Fruit fly (Drosophila melanogaster) whole organism, adult: ENCODE results near the gene CG43094.

Source experiments
- CG11617 ChIP-seq: fragments of 200-800 bp; sonication (Bioruptor generic); optimal IDR thresholded peaks from 2 replicates; lab custom pipeline; 2017; ENCODE audit warnings: mild to moderate bottlenecking, missing biosample characterization, missing genetic modification reagents, missing genetic modification characterization
- CG12768 ChIP-seq: fragments of 200-800 bp; sonication (Bioruptor generic); optimal IDR thresholded peaks from 2 replicates; lab custom pipeline; 2017; ENCODE audit warnings: missing biosample characterization, missing genetic modification characterization, mild to moderate bottlenecking, moderate library complexity, missing genetic modification reagents
- CG14711 ChIP-seq: fragments of 200-800 bp; sonication (Bioruptor generic); optimal IDR thresholded peaks from 2 replicates; lab custom pipeline; 2018; ENCODE audit warnings: missing biosample characterization, mild to moderate bottlenecking, missing genetic modification characterization, moderate library complexity
- CG1620 ChIP-seq: fragments of 200-800 bp; sonication (Bioruptor generic); optimal IDR thresholded peaks from 2 replicates; lab custom pipeline; 2016; ENCODE audit warnings: missing biosample characterization, missing genetic modification characterization
- CG33017 ChIP-seq: fragments of 200-800 bp; sonication (Bioruptor generic); optimal IDR thresholded peaks from 2 replicates; lab custom pipeline; 2018; ENCODE audit warnings: missing biosample characterization, mild to moderate bottlenecking, missing genetic modification characterization, moderate library complexity
- CG5204 ChIP-seq: fragments of 200-800 bp; sonication (Bioruptor generic); optimal IDR thresholded peaks from 2 replicates; lab custom pipeline; 2016; ENCODE audit warnings: missing biosample characterization, missing genetic modification characterization
- CG7045 ChIP-seq: fragments of 200-800 bp; sonication (Bioruptor generic); optimal IDR thresholded peaks from 2 replicates; lab custom pipeline; 2017; ENCODE audit warnings: missing biosample characterization, mild to moderate bottlenecking, missing genetic modification characterization
- CG7101 ChIP-seq: fragments of 200-800 bp; sonication (Bioruptor generic); optimal IDR thresholded peaks from 2 replicates; lab custom pipeline; 2018; ENCODE audit warnings: missing biosample characterization, mild to moderate bottlenecking, missing genetic modification characterization, moderate library complexity
- Clk ChIP-seq: fragments of 200-800 bp; sonication (Bioruptor generic); optimal IDR thresholded peaks from 2 replicates; lab custom pipeline; 2017; ENCODE audit warnings: missing biosample characterization, missing genetic modification characterization
- Crg-1 ChIP-seq: fragments of 200-800 bp; sonication (Bioruptor generic); optimal IDR thresholded peaks from 2 replicates; lab custom pipeline; 2016; ENCODE audit warnings: missing biosample characterization, missing genetic modification characterization
- Hr96 ChIP-seq: fragments of 200-800 bp; sonication (Bioruptor generic); optimal IDR thresholded peaks from 2 replicates; lab custom pipeline; 2016; ENCODE audit warnings: missing biosample characterization, missing genetic modification characterization
- Mnt ChIP-seq: fragments of 200-800 bp; sonication (Bioruptor generic); optimal IDR thresholded peaks from 2 replicates; lab custom pipeline; 2016; ENCODE audit warnings: missing biosample characterization, mild to moderate bottlenecking, missing genetic modification characterization
- bab1 ChIP-seq: fragments of 200-800 bp; sonication (Bioruptor generic); optimal IDR thresholded peaks from 3 replicates; lab custom pipeline; 2019; ENCODE audit warnings: missing biosample characterization, mild to moderate bottlenecking, missing genetic modification characterization, moderate library complexity
- cic ChIP-seq: fragments of 200-800 bp; sonication (Bioruptor generic); optimal IDR thresholded peaks from 2 replicates; lab custom pipeline; 2017; ENCODE audit warnings: missing biosample characterization, mild to moderate bottlenecking, missing genetic modification characterization, moderate library complexity
- cnc ChIP-seq, 2 experiments: fragments of >200 bp; optimal IDR thresholded peaks; 2 replicates each; lab custom pipeline; 2017
- kay ChIP-seq: fragments of 200-800 bp; sonication (Bioruptor generic); peaks from one replicate; lab custom pipeline; 2016; ENCODE audit warnings: missing biosample characterization, missing genetic modification characterization, borderline replicate concordance
- ovo ChIP-seq: fragments of 200-800 bp; sonication (Bioruptor generic); optimal IDR thresholded peaks from 2 replicates; lab custom pipeline; 2016; ENCODE audit warnings: missing biosample characterization, missing genetic modification characterization
- pad ChIP-seq: fragments of 200-800 bp; sonication (Bioruptor generic); optimal IDR thresholded peaks from 3 replicates; lab custom pipeline; 2017; ENCODE audit warnings: missing biosample characterization, missing genetic modification characterization, mild to moderate bottlenecking, moderate library complexity, missing genetic modification reagents
- tj ChIP-seq: fragments of 200-800 bp; sonication (Bioruptor generic); optimal IDR thresholded peaks from 3 replicates; lab custom pipeline; 2017; ENCODE audit warnings: missing biosample characterization, mild to moderate bottlenecking, missing genetic modification characterization, moderate library complexity
- toe ChIP-seq: fragments of 200-800 bp; sonication (Bioruptor generic); optimal IDR thresholded peaks from 2 replicates; lab custom pipeline; 2016; ENCODE audit warnings: missing biosample characterization, missing genetic modification characterization

Gene CG43094

DNA sequence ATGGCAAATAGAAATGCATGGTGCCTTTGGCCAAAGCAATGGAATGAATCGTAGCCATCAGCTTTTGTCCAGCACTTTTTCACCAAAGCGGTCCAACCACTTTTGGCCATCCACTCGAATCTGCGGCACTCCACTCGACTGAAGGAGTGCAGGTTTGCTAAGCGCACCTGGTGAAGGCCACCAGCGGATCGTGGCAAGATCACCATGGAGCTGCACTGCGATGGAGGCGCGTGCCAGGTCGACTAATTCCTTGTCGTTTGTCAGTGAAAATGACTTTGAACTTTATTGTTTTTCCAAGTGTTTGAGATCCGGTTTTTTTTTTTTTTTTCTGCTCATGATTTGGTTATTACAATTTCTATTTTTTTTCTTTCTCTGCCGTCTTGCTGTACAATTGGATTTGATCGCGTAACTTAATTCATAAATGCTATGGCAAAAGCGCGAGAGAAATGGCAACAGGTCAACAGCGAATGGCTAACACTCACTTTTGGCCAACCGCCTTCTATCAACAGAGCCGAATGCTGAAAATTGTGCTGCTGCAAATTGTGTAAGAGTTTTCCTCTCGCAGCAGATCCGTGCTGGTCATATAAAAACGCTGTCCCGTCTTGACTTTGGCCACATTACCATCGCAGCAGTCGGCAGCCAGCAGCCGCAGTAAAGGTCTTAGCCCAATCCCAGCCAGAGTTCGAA lies 33.0 kb upstream of the CG43094 start, which contains the start of gene CG7031:
TSS of gene CG7031 (plus strand) at position 637 of the 687 bp plus-strand sequence.
- TF ChIP-seq Mnt (GFP tag; lab: Kevin White, UChicago) (no peak), CG12768 (GFP tag; lab: Kevin White, UChicago) (no peak), Hr96 (GFP tag; lab: Kevin White, UChicago) (no peak), CG1620 (GFP tag; lab: Kevin White, UChicago) (no peak), tj (no peak), CG14711 (tag; lab: Kevin White, UChicago) (no peak), toe (GFP tag; lab: Kevin White, UChicago) (no peak), pad (GFP tag; lab: Kevin White, UChicago) (no peak), ovo (GFP tag; lab: Kevin White, UChicago) (no peak), cic (no peak), Clk (GFP tag; lab: Kevin White, UChicago) (no peak), cnc (optimal IDR thresholded peaks at IDR 0.05; lab: Kevin White, UChicago) (no peak), CG5204 (GFP tag; lab: Kevin White, UChicago) (no peak), CG7045 (GFP tag; lab: Kevin White, UChicago) (no peak), kay (no peak), Crg-1 (GFP tag; lab: Kevin White, UChicago) (no peak), CG11617 (GFP tag; lab: Kevin White, UChicago) (no peak), CG7101 (tag; lab: Kevin White, UChicago) (no peak), CG33017 (tag; lab: Kevin White, UChicago) (no peak)

DNA sequence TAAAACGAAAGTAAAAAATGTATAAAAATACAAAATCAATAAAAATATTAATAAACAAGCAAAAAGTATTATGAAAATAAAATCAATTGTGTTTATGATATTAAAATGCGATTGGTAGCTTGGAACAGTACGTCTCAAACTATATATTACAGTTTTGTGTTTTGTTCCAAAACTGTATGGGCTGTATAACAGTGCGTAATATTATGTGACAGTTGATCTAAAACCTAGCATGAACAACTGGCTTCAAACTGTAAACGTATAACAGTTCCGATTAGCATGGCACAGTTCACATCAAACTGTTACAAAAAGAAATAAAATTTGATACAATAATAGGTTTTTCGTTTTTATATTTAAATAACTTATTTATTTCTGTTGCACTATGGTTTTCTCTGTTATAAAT lies 23.2 kb upstream of the CG43094 start:
- TF ChIP-seq CG7045 (GFP tag; lab: Kevin White, UChicago) (no peak), tj (no peak), ovo (GFP tag; lab: Kevin White, UChicago) (no peak), kay (no peak)

- TF ChIP-seq cic, result no peak
- no peak for TF ChIP-seq pad (GFP tag; lab: Kevin White, UChicago)
- no peak for TF ChIP-seq bab1 (GFP tag; lab: Kevin White, UChicago)
- TF ChIP-seq Crg-1 (GFP tag; lab: Kevin White, UChicago), result no peak
These were observed 18.3 kb upstream of the CG43094 start for dm6 chr3R:22789106-22789505.

- TF ChIP-seq cnc (optimal IDR thresholded peaks at IDR 0.05; lab: Kevin White, UChicago) (no peak), cic (no peak), CG11617 (GFP tag; lab: Kevin White, UChicago) (no peak)
These were observed 14.0 kb upstream of the CG43094 start for dm6 chr3R:22784674-22785316.

DNA sequence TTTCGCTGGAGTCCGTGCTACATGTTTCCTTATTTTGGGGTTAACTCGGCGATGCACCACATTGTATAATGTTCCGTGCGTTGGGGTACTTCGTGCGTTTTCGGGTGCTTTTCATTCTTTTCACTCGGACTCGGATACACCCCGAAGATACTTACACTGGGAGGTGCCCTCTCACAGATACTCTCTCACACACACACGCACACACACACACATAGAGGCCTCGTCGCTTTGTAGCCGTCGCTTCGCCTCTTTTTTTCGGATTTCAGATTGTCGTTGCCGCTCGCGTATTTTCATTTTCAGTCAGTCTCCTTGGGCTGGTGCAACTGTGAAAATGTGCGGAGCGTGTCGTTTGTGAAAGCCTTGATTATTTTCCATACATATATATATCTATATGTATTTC lies 10.6 kb upstream of the CG43094 start:
- TF ChIP-seq pad (GFP tag; lab: Kevin White, UChicago), result no peak
- peak; percentile 45 for TF ChIP-seq CG14711 (tag; lab: Kevin White, UChicago)
- no peak for TF ChIP-seq Crg-1 (GFP tag; lab: Kevin White, UChicago)
- TF ChIP-seq CG1620 (GFP tag; lab: Kevin White, UChicago), result peak; percentile 2
- peak; percentile 91 for TF ChIP-seq cic
- TF ChIP-seq CG33017 (tag; lab: Kevin White, UChicago), result peak; percentile 79
- peak; percentile 66 for TF ChIP-seq bab1 (GFP tag; lab: Kevin White, UChicago)
- peak; percentile 57 for TF ChIP-seq CG7101 (tag; lab: Kevin White, UChicago)
- TF ChIP-seq CG7045 (GFP tag; lab: Kevin White, UChicago), result peak; percentile 69
- TF ChIP-seq CG5204 (GFP tag; lab: Kevin White, UChicago), result peak; percentile 29
- TF ChIP-seq CG12768 (GFP tag; lab: Kevin White, UChicago), result peak; percentile 80
- TF ChIP-seq Clk (GFP tag; lab: Kevin White, UChicago), result peak; percentile 85
- no peak for TF ChIP-seq cnc (optimal IDR thresholded peaks at IDR 0.05; lab: Kevin White, UChicago)
- peak; percentile 66 for TF ChIP-seq tj
- TF ChIP-seq kay, result no peak
- TF ChIP-seq Mnt (GFP tag; lab: Kevin White, UChicago), result peak; percentile 61
- peak; percentile 26 for TF ChIP-seq Hr96 (GFP tag; lab: Kevin White, UChicago)
- peak; percentile 78 for TF ChIP-seq toe (GFP tag; lab: Kevin White, UChicago)
- TF ChIP-seq ovo (GFP tag; lab: Kevin White, UChicago), result peak; percentile 53
- peak; percentile 65 for TF ChIP-seq CG11617 (GFP tag; lab: Kevin White, UChicago)

dm6 chr3R:22780135-22780534 lies 9.3 kb upstream of the CG43094 start:
- no peak for TF ChIP-seq pad (GFP tag; lab: Kevin White, UChicago)
- TF ChIP-seq CG14711 (tag; lab: Kevin White, UChicago), result no peak
- TF ChIP-seq CG12768 (GFP tag; lab: Kevin White, UChicago), result peak; percentile 2
- no peak for TF ChIP-seq kay
- peak; percentile 37 for TF ChIP-seq CG5204 (GFP tag; lab: Kevin White, UChicago)
- TF ChIP-seq Hr96 (GFP tag; lab: Kevin White, UChicago), result no peak
- TF ChIP-seq CG1620 (GFP tag; lab: Kevin White, UChicago), result no peak
- no peak for TF ChIP-seq Mnt (GFP tag; lab: Kevin White, UChicago)
